Worm (Caenorhabditis elegans) whole organism, dauer: ENCODE results near the gene wars-1.

ENCODE experiments used
- unc-62 ChIP-seq: sonication (generic microtip); optimal IDR thresholded peaks from 2 replicates; lab custom pipeline; 2017; ENCODE audit warnings: missing biosample characterization, missing genetic modification reagents, missing genetic modification characterization

The wars-1 gene

ce11 chrV:18821569-18821968 lies 37.5 kb downstream of the wars-1 start:
- TF ChIP-seq unc-62: no peak

ce11 chrV:18819643-18820042 lies 39.4 kb downstream of the wars-1 start, which contains the start of gene ncs-5:
ncs-5 (plus strand) TSS chrV:18819766.
- TF ChIP-seq unc-62: no peak

- TF ChIP-seq unc-62: no peak
Observed at ce11 chrV:18811360-18811759, 47.7 kb downstream of the wars-1 start, which contains the start of gene C54E10.7. C54E10.7 (plus strand) TSS chrV:18811660.

- no peak for TF ChIP-seq unc-62
Observed at ce11 chrV:18810705-18811104, 48.3 kb downstream of the wars-1 start, which contains the start of gene C54E10.3. C54E10.3 (plus strand) TSS chrV:18811005.

- no peak for TF ChIP-seq unc-62
Observed at ce11 chrV:18808621-18809020, 50.4 kb downstream of the wars-1 start, which contains the start of gene C54E10.6. C54E10.6 (minus strand) TSS chrV:18808729.

- TF ChIP-seq unc-62: no peak
Observed at ce11 chrV:18806409-18806808, 52.6 kb downstream of the wars-1 start, which contains the start of gene sri-10. sri-10 (minus strand) TSS chrV:18806509.

- no peak for TF ChIP-seq unc-62
Observed at ce11 chrV:18803260-18803659, 55.8 kb downstream of the wars-1 start, which contains the start of gene C54E10.10. C54E10.10 (minus strand) TSS chrV:18803360.
